Fruit fly (Drosophila melanogaster): ENCODE results near the gene Gmap.

DNA sequence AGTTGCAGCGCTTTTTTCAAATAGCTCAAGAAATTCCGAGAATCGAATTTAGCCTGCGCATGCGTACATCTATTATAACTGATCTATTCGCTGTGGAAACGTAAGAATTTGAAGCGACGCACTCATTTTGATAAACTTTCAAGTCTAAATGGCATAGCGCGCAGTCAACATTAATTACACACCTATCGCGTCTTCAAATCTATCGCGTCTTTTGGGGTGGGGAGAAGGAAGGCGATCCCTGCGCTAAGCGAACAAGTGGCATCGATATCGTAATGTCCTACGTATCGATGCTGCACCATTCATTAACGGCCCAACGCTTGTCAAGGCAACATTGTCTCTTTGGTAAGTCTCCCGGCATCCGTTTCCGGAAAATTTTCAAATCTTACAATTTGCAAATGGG lies 10.9 kb upstream of the Gmap start, which contains the start of gene CG6324:
- TF ChIP-seq EcR (GFP tag; optimal IDR thresholded peaks at IDR 0.05) (no peak), CG8478 (optimal IDR thresholded peaks at IDR 0.05) (no peak), psq (optimal IDR thresholded peaks at IDR 0.05) (no peak), pan (optimal IDR thresholded peaks at IDR 0.05) (no peak)

Data from whole organism.